Fruit fly (Drosophila melanogaster) whole organism, wandering third instar larva: ENCODE data around the gene CG15547.

ENCODE experiments used
- Abd-B ChIP-seq: fragments of >200 bp; optimal IDR thresholded peaks from 2 replicates; lab custom pipeline; 2017; ENCODE audit warnings: missing biosample characterization, missing genetic modification characterization
- CG32264 ChIP-seq: fragments of 200-800 bp; sonication (Bioruptor generic); optimal IDR thresholded peaks from 2 replicates; lab custom pipeline; 2016; ENCODE audit warnings: missing biosample characterization, missing genetic modification characterization
- CG9705 ChIP-seq: fragments of 200-800 bp; sonication (Bioruptor generic); optimal IDR thresholded peaks from 2 replicates; lab custom pipeline; 2018; ENCODE audit warnings: missing biosample characterization, mild to moderate bottlenecking, missing genetic modification characterization
- CrebA ChIP-seq: fragments of 200-800 bp; sonication (Bioruptor generic); optimal IDR thresholded peaks from 2 replicates; lab custom pipeline; 2016; ENCODE audit warnings: missing biosample characterization, mild to moderate bottlenecking, missing genetic modification characterization, borderline replicate concordance
- Dfd ChIP-seq: fragments of >200 bp; optimal IDR thresholded peaks from 2 replicates; lab custom pipeline; 2017; ENCODE audit warnings: missing biosample characterization, missing genetic modification characterization
- Dif ChIP-seq: fragments of 200-275, 200-300 bp; sonication (Bioruptor generic); optimal IDR thresholded peaks from 2 replicates; lab custom pipeline; 2018; ENCODE audit warnings: missing biosample characterization, missing genetic modification characterization; ENCODE audit not compliant: partially characterized antibody
- GATAd ChIP-seq: sonication (Bioruptor generic); optimal IDR thresholded peaks from 2 replicates; lab custom pipeline; 2016; ENCODE audit warnings: missing biosample characterization, missing genetic modification characterization
- HLH106 ChIP-seq: fragments of 200-800 bp; optimal IDR thresholded peaks from 3 replicates; lab custom pipeline; 2019; ENCODE audit warnings: missing biosample characterization, mild to moderate bottlenecking, missing genetic modification characterization, moderate library complexity
- Hnf4 ChIP-seq: fragments of 200-800 bp; sonication (Bioruptor generic); optimal IDR thresholded peaks from 2 replicates; lab custom pipeline; 2016; ENCODE audit warnings: missing biosample characterization, mild to moderate bottlenecking, missing genetic modification characterization
- Hr78 ChIP-seq: fragments of >200 bp; optimal IDR thresholded peaks from 2 replicates; lab custom pipeline; 2017; ENCODE audit warnings: missing biosample characterization, missing genetic modification characterization
- Hr83 ChIP-seq: fragments of 200-300 bp; sonication (Bioruptor generic); optimal IDR thresholded peaks from 2 replicates; lab custom pipeline; 2016; ENCODE audit warnings: missing biosample characterization, mild to moderate bottlenecking, missing genetic modification characterization, moderate library complexity; ENCODE audit not compliant: poor library complexity, severe bottlenecking
- Jra ChIP-seq: sonication (Bioruptor generic); optimal IDR thresholded peaks from 2 replicates; lab custom pipeline; 2016; ENCODE audit warnings: missing biosample characterization, missing genetic modification characterization
- Mio ChIP-seq: sonication (Bioruptor generic); optimal IDR thresholded peaks from 2 replicates; lab custom pipeline; 2016; ENCODE audit warnings: missing biosample characterization, missing genetic modification characterization
- Myc ChIP-seq: fragments of >200 bp; optimal IDR thresholded peaks from 2 replicates; lab custom pipeline; 2017
- N ChIP-seq: fragments of >200 bp; optimal IDR thresholded peaks from 2 replicates; lab custom pipeline; 2018; ENCODE audit warnings: missing biosample characterization, missing external identifiers, missing genetic modification characterization
- OdsH ChIP-seq: fragments of 200-800 bp; sonication (Bioruptor generic); optimal IDR thresholded peaks from 2 replicates; lab custom pipeline; 2016; ENCODE audit warnings: missing biosample characterization, mild to moderate bottlenecking, missing genetic modification characterization
- Rel ChIP-seq, 2 experiments: fragments of 200-800 bp; sonication (Bioruptor generic) in 1 of 2; optimal IDR thresholded peaks; 2 replicates in 1 of 2; 3 replicates in 1 of 2; lab custom pipeline; 2016 to 2019; ENCODE audit warnings: mild to moderate bottlenecking in 2 of 2, missing biosample characterization in 2 of 2, missing genetic modification characterization in 2 of 2, moderate library complexity in 1 of 2
- Sp1 ChIP-seq: fragments of 200-800 bp; sonication (Bioruptor generic); optimal IDR thresholded peaks from 3 replicates; lab custom pipeline; 2019; ENCODE audit warnings: missing biosample characterization, mild to moderate bottlenecking, missing genetic modification characterization, moderate library complexity
- Vsx2 ChIP-seq: fragments of 200-300, 225-300 bp; sonication (Bioruptor generic); optimal IDR thresholded peaks from 2 replicates; lab custom pipeline; 2018; ENCODE audit warnings: missing biosample characterization, missing genetic modification characterization; ENCODE audit not compliant: partially characterized antibody
- br ChIP-seq: fragments of 200-800 bp; sonication (Bioruptor generic); optimal IDR thresholded peaks from 2 replicates; lab custom pipeline; 2016; ENCODE audit warnings: missing biosample characterization, missing genetic modification characterization
- brk ChIP-seq: fragments of 200-800 bp; sonication (Bioruptor generic); optimal IDR thresholded peaks from 2 replicates; lab custom pipeline; 2016; ENCODE audit warnings: missing biosample characterization, mild to moderate bottlenecking, missing genetic modification characterization
- dl ChIP-seq, 2 experiments: fragments of 175-275, 200-275 bp in 1 of 2; fragments of 200-275 bp in 1 of 2; sonication (Bioruptor generic); optimal IDR thresholded peaks; lab custom pipeline; 2018; ENCODE audit warnings: mild to moderate bottlenecking in 2 of 2, missing biosample characterization in 2 of 2, missing genetic modification characterization in 2 of 2, moderate library complexity in 2 of 2; ENCODE audit not compliant: partially characterized antibody in 2 of 2, insufficient read depth in 1 of 2
- dmrt93B ChIP-seq: fragments of 200-800 bp; sonication (Bioruptor generic); optimal IDR thresholded peaks from 2 replicates; lab custom pipeline; 2018; ENCODE audit warnings: missing biosample characterization, mild to moderate bottlenecking, missing genetic modification characterization
- dsf ChIP-seq: sonication (Bioruptor generic); optimal IDR thresholded peaks from 2 replicates; lab custom pipeline; 2016; ENCODE audit warnings: missing biosample characterization, missing genetic modification characterization, borderline replicate concordance
- ey ChIP-seq: fragments of 200-800 bp; sonication (Bioruptor generic); optimal IDR thresholded peaks from 2 replicates; lab custom pipeline; 2016; ENCODE audit warnings: missing biosample characterization, missing genetic modification characterization
- foxo ChIP-seq, 2 experiments: fragments of 200-800 bp; sonication (Bioruptor generic); optimal IDR thresholded peaks; 2 replicates in 1 of 2; 3 replicates in 1 of 2; lab custom pipeline; 2016 to 2017; ENCODE audit warnings: missing biosample characterization in 2 of 2, missing genetic modification characterization in 2 of 2
- fru ChIP-seq: fragments of 200-800 bp; sonication (Bioruptor generic); optimal IDR thresholded peaks from 3 replicates; lab custom pipeline; 2016; ENCODE audit warnings: missing biosample characterization, mild to moderate bottlenecking, missing genetic modification characterization
- h ChIP-seq: fragments of 200-800 bp; sonication (Bioruptor generic); optimal IDR thresholded peaks from 3 replicates; lab custom pipeline; 2016; ENCODE audit warnings: missing biosample characterization, mild to moderate bottlenecking, missing genetic modification characterization
- jim ChIP-seq: fragments of 175-275, 200-325 bp; sonication (Bioruptor generic); optimal IDR thresholded peaks from 2 replicates; lab custom pipeline; 2016; ENCODE audit warnings: missing biosample characterization, mild to moderate bottlenecking, missing genetic modification characterization
- lola ChIP-seq: fragments of >200 bp; optimal IDR thresholded peaks from 2 replicates; lab custom pipeline; 2017; ENCODE audit warnings: missing biosample characterization, missing genetic modification characterization
- pan ChIP-seq: fragments of >200 bp; optimal IDR thresholded peaks from 2 replicates; lab custom pipeline; 2017
- psq ChIP-seq: fragments of 200-800 bp; sonication (Bioruptor generic); optimal IDR thresholded peaks from 3 replicates; lab custom pipeline; 2017; ENCODE audit warnings: missing biosample characterization, mild to moderate bottlenecking, missing genetic modification characterization, moderate library complexity
- rgr ChIP-seq: fragments of 200-800 bp; sonication (Bioruptor generic); optimal IDR thresholded peaks from 3 replicates; lab custom pipeline; 2016; ENCODE audit warnings: missing biosample characterization, mild to moderate bottlenecking, missing genetic modification characterization
- sage ChIP-seq: fragments of 200-800 bp; sonication (Bioruptor generic); optimal IDR thresholded peaks from 2 replicates; lab custom pipeline; 2016; ENCODE audit warnings: missing biosample characterization, mild to moderate bottlenecking, missing genetic modification characterization
- sv ChIP-seq: fragments of 200-800 bp; sonication (Bioruptor generic); optimal IDR thresholded peaks from 3 replicates; lab custom pipeline; 2016; ENCODE audit warnings: missing biosample characterization, missing genetic modification characterization
- tai ChIP-seq: sonication (Bioruptor generic); optimal IDR thresholded peaks from 2 replicates; lab custom pipeline; 2016; ENCODE audit warnings: missing biosample characterization, missing genetic modification characterization
- usp ChIP-seq: fragments of >200 bp; optimal IDR thresholded peaks from 2 replicates; lab custom pipeline; 2017; ENCODE audit warnings: missing biosample characterization, missing genetic modification characterization
- woc ChIP-seq: sonication (Bioruptor generic); optimal IDR thresholded peaks from 2 replicates; lab custom pipeline; 2016; ENCODE audit warnings: missing biosample characterization, mild to moderate bottlenecking, missing genetic modification characterization

The CG15547 gene

dm6 chr3R:30893738-30894137 is 10.4 kb upstream of the CG15547 start, which contains the start of gene Cyp4c3:
Gene Cyp4c3 (plus strand): TSS chr3R:30894038.
- no peak for TF ChIP-seq CG9705 (GFP tag; lab: Kevin White, UChicago)
- no peak for TF ChIP-seq CrebA (GFP tag; lab: Kevin White, UChicago)
- TF ChIP-seq CG32264 (GFP tag; lab: Kevin White, UChicago): no peak
- TF ChIP-seq Vsx2 (GFP tag; lab: Kevin White, UChicago): no peak
- no peak for TF ChIP-seq psq (GFP tag; lab: Kevin White, UChicago)
- TF ChIP-seq h (GFP tag; lab: Kevin White, UChicago): no peak
- no peak for TF ChIP-seq Mio
- no peak for TF ChIP-seq Hnf4 (GFP tag; lab: Kevin White, UChicago)
- no peak for TF ChIP-seq Hr83
- no peak for TF ChIP-seq usp
- TF ChIP-seq Abd-B: no peak
- TF ChIP-seq Jra (GFP tag; lab: Kevin White, UChicago): no peak
- TF ChIP-seq OdsH (GFP tag; lab: Kevin White, UChicago): no peak
- TF ChIP-seq Sp1 (GFP tag; lab: Kevin White, UChicago): no peak
- TF ChIP-seq sv (GFP tag; lab: Kevin White, UChicago): no peak
- no peak for TF ChIP-seq lola (GFP tag; lab: Kevin White, UChicago)
- no peak for TF ChIP-seq pan (lab: Kevin White, UChicago)

dm6 chr3R:30890045-30890444 is 6.7 kb upstream of the CG15547 start:
- TF ChIP-seq dl (GFP tag; optimal IDR thresholded peaks at IDR 0.05; lab: Kevin White, UChicago; ENCODE audit: insufficient read depth in 1 of 2, partially characterized antibody in 2 of 2): no peak
- peak; percentile 23 for TF ChIP-seq rgr (GFP tag; lab: Kevin White, UChicago)

dm6 chr3R:30888550-30889259 is 5.4 kb upstream of the CG15547 start, which contains the start of gene Sap-r:
Gene Sap-r (minus strand): TSS chr3R:30889062.
- TF ChIP-seq dsf (GFP tag; lab: Kevin White, UChicago) (no peak), dl (GFP tag; optimal IDR thresholded peaks at IDR 0.05; lab: Kevin White, UChicago; ENCODE audit: insufficient read depth in 1 of 2, partially characterized antibody in 2 of 2) (no peak), h (GFP tag; lab: Kevin White, UChicago) (peak; percentile 43), sage (GFP tag; lab: Kevin White, UChicago) (no peak), dmrt93B (GFP tag; lab: Kevin White, UChicago) (no peak), GATAd (GFP tag; lab: Kevin White, UChicago) (no peak), psq (GFP tag; lab: Kevin White, UChicago) (peak; percentile 60), brk (GFP tag; lab: Kevin White, UChicago) (no peak), Hr78 (GFP tag; lab: Kevin White, UChicago) (no peak), Vsx2 (GFP tag; lab: Kevin White, UChicago) (no peak), OdsH (GFP tag; lab: Kevin White, UChicago) (no peak), Jra (GFP tag; lab: Kevin White, UChicago) (peak; percentile 12), ey (GFP tag; lab: Kevin White, UChicago) (no peak), usp (no peak), CrebA (GFP tag; lab: Kevin White, UChicago) (no peak), Rel (GFP tag; optimal IDR thresholded peaks at IDR 0.05; lab: Kevin White, UChicago) (no peak), Rel (tag; optimal IDR thresholded peaks at IDR 0.05; lab: Kevin White, UChicago) (peak; percentile 66), rgr (GFP tag; lab: Kevin White, UChicago) (no peak), tai (GFP tag; lab: Kevin White, UChicago) (peak; percentile 22), lola (GFP tag; lab: Kevin White, UChicago) (no peak), CG32264 (GFP tag; lab: Kevin White, UChicago) (peak; percentile 14), HLH106 (peak; percentile 12), Dfd (GFP tag; lab: Kevin White, UChicago) (no peak), CG9705 (GFP tag; lab: Kevin White, UChicago) (no peak), Dif (GFP tag; lab: Kevin White, UChicago) (peak; percentile 44), jim (no peak), Hnf4 (GFP tag; lab: Kevin White, UChicago) (no peak), br (peak; percentile 38), Hr83 (no peak), sv (GFP tag; lab: Kevin White, UChicago) (no peak), Mio (no peak), Sp1 (GFP tag; lab: Kevin White, UChicago) (peak; percentile 57), fru (GFP tag; lab: Kevin White, UChicago) (no peak), Abd-B (no peak), N (GFP tag; lab: Kevin White, UChicago) (no peak), foxo (GFP tag; optimal IDR thresholded peaks at IDR 0.05; lab: Kevin White, UChicago) (no peak), Myc (lab: Kevin White, UChicago) (peak; percentile 27), woc (no peak), pan (lab: Kevin White, UChicago) (no peak)
